Worm (Caenorhabditis elegans) whole organism, early embryonic: ENCODE results near the gene F01D5.1.

Experiments used
- B0310.2 ChIP-seq: sonication (generic microtip); optimal IDR thresholded peaks from 2 replicates; lab custom pipeline; 2016; ENCODE audit warnings: mild to moderate bottlenecking, missing genetic modification characterization, missing compliant biosample characterization
- F13C5.2 ChIP-seq: sonication (generic microtip); optimal IDR thresholded peaks from 2 replicates; lab custom pipeline; 2017; ENCODE audit warnings: mild to moderate bottlenecking, missing genetic modification characterization, inconsistent platforms, missing compliant biosample characterization
- aly-1 ChIP-seq: sonication (generic microtip); optimal IDR thresholded peaks from 2 replicates; lab custom pipeline; 2016; ENCODE audit warnings: missing genetic modification characterization, missing compliant biosample characterization
- ama-1 ChIP-seq: fragments of 150-350 bp; optimal IDR thresholded peaks from 2 replicates; lab custom pipeline; 2014
- ceh-13 ChIP-seq: fragments of 200-800 bp; sonication (Bioruptor generic); optimal IDR thresholded peaks from 2 replicates; lab custom pipeline; 2018; ENCODE audit warnings: mild to moderate bottlenecking, missing genetic modification characterization, missing compliant biosample characterization
- ceh-36 ChIP-seq: sonication (generic microtip); optimal IDR thresholded peaks from 2 replicates; lab custom pipeline; 2016; ENCODE audit warnings: missing genetic modification characterization, inconsistent platforms, missing compliant biosample characterization
- ets-7 ChIP-seq: sonication (generic microtip); optimal IDR thresholded peaks from 2 replicates; lab custom pipeline; 2016; ENCODE audit warnings: missing genotype, missing genetic modification characterization, missing compliant biosample characterization
- flt-1 ChIP-seq: fragments of 200-800 bp; sonication (Bioruptor generic); IDR thresholded peaks from 2 replicates; pipeline ENCODE4 v1.3.6; 2022; ENCODE audit warnings: missing genetic modification characterization, missing compliant biosample characterization
- hmbx-1 ChIP-seq: sonication (generic microtip); optimal IDR thresholded peaks from 2 replicates; lab custom pipeline; 2016; ENCODE audit warnings: mild to moderate bottlenecking, missing genetic modification characterization, missing compliant biosample characterization
- hmg-4 ChIP-seq: fragments of 200-800 bp; sonication (Bioruptor generic); optimal IDR thresholded peaks from 2 replicates; lab custom pipeline; 2018; ENCODE audit warnings: mild to moderate bottlenecking, missing genetic modification characterization, missing compliant biosample characterization
- hnd-1 ChIP-seq: sonication (generic microtip); optimal IDR thresholded peaks from 2 replicates; lab custom pipeline; 2016; ENCODE audit warnings: missing genetic modification characterization, missing compliant biosample characterization
- pes-1 ChIP-seq: fragments of 200-800 bp; sonication (Bioruptor generic); IDR thresholded peaks from 2 replicates; pipeline ENCODE4 v1.3.6; 2022; ENCODE audit warnings: missing genetic modification reagents, missing genetic modification characterization, missing compliant biosample characterization
- scrt-1 ChIP-seq: fragments of 200-800 bp; sonication (Bioruptor generic); IDR thresholded peaks from 2 replicates; pipeline ENCODE4 v1.3.6; 2022; ENCODE audit warnings: missing genetic modification characterization, missing compliant biosample characterization
- sea-1 ChIP-seq: fragments of 200-800 bp; sonication (Bioruptor generic); conservative IDR thresholded peaks from 2 replicates; pipeline ENCODE4 v1.3.6; 2022; ENCODE audit warnings: missing genetic modification characterization, missing compliant biosample characterization
- tbx-11 ChIP-seq: fragments of 200-800 bp; sonication (Bioruptor generic); IDR thresholded peaks from 2 replicates; pipeline ENCODE4 v1.3.6; 2022; ENCODE audit warnings: missing genetic modification characterization, missing compliant biosample characterization
- tbx-37 ChIP-seq: fragments of 200-800 bp; sonication (Bioruptor generic); conservative IDR thresholded peaks from 2 replicates; pipeline ENCODE4 v1.3.6; 2022; ENCODE audit warnings: missing genetic modification reagents, missing genetic modification characterization, missing compliant biosample characterization
- tra-4 ChIP-seq: sonication (generic microtip); optimal IDR thresholded peaks from 2 replicates; lab custom pipeline; 2017; ENCODE audit warnings: missing genetic modification characterization, missing compliant biosample characterization

The F01D5.1 gene

DNA sequence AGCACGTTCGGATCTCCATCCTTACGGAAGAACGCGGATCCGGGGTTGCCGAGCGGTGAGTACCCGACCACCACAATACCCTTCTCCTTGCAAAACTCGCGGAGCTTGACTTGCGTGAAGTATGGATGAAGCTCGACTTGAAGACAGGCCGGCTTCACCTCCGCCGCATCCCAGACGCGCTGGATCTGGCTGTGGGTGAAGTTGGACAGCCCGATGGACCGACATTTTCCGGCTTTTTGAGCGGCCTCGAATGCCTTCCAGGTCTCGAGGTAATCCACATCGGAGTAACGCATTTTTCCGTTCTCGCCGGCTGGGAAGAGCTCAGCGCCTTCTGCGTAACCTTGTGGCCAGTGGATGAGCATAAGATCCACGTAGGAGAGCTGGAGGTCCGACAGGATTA lies 25.2 kb downstream of the F01D5.1 start:
- TF ChIP-seq ama-1 (lab: Kevin White, UChicago) (no peak), tbx-11 (GFP tag; lab: Robert Waterston, UW) (no peak), aly-1 (no peak), hmbx-1 (tag; lab: Kevin White, UChicago) (no peak), ceh-36 (no peak), F13C5.2 (no peak), ceh-13 (no peak), pes-1 (no peak), sea-1 (GFP tag; lab: Robert Waterston, UW) (no peak), hmg-4 (GFP tag; lab: Kevin White, UChicago) (no peak), flt-1 (GFP tag; lab: Robert Waterston, UW) (no peak)

- no peak for TF ChIP-seq ceh-36
- TF ChIP-seq flt-1 (GFP tag; lab: Robert Waterston, UW): no peak
- no peak for TF ChIP-seq tra-4
- no peak for TF ChIP-seq hmg-4 (GFP tag; lab: Kevin White, UChicago)
- no peak for TF ChIP-seq aly-1
- no peak for TF ChIP-seq hmbx-1 (tag; lab: Kevin White, UChicago)
- TF ChIP-seq ama-1 (lab: Kevin White, UChicago): no peak
- no peak for TF ChIP-seq pes-1
- TF ChIP-seq scrt-1 (GFP tag; lab: Robert Waterston, UW): no peak
- TF ChIP-seq ceh-13: no peak
- TF ChIP-seq F13C5.2: no peak
- no peak for TF ChIP-seq B0310.2
- no peak for TF ChIP-seq sea-1 (GFP tag; lab: Robert Waterston, UW)
- TF ChIP-seq tbx-11 (GFP tag; lab: Robert Waterston, UW): no peak
- no peak for TF ChIP-seq tbx-37 (GFP tag; lab: Robert Waterston, UW)
- TF ChIP-seq hnd-1 (tag; lab: Kevin White, UChicago): no peak
- no peak for TF ChIP-seq ets-7 (tag; lab: Kevin White, UChicago)
Measured at ce11 chrII:13968979-13969378, 28.4 kb downstream of the F01D5.1 start, which contains the start of gene sre-43. Gene sre-43 (minus strand): TSS chrII:13969079.

ce11 chrII:13966242-13966641 lies 31.1 kb downstream of the F01D5.1 start, which contains the start of gene W07G1.7:
Gene W07G1.7 (minus strand): TSS chrII:13966342.
- TF ChIP-seq scrt-1 (GFP tag; lab: Robert Waterston, UW): no peak
- no peak for TF ChIP-seq tbx-37 (GFP tag; lab: Robert Waterston, UW)

DNA sequence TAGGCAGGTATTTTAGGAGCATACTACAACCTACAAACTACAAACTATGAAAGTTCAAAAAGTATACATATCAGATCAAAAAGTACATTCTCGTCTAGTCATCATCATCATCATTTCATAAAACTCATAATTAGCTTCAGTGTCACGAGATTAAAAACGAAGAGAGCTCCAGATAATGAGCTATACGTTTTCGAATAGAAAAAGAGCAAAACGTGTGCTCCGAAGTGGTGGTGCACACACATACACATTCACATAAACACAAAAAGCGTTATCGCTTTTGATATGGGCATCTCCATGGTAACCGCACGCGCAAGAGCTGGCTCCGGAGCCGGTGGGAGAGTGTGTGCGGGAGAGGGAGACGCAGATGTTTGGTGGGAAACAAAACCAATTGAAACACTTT lies 33.1 kb downstream of the F01D5.1 start:
- TF ChIP-seq hmg-4 (GFP tag; lab: Kevin White, UChicago): no peak
- no peak for TF ChIP-seq B0310.2
- TF ChIP-seq aly-1: no peak
- TF ChIP-seq hmbx-1 (tag; lab: Kevin White, UChicago): no peak
- TF ChIP-seq ceh-36: no peak
- TF ChIP-seq tbx-11 (GFP tag; lab: Robert Waterston, UW): no peak
- TF ChIP-seq ama-1 (lab: Kevin White, UChicago): no peak
- no peak for TF ChIP-seq flt-1 (GFP tag; lab: Robert Waterston, UW)
- TF ChIP-seq F13C5.2: no peak

- no peak for TF ChIP-seq ets-7 (tag; lab: Kevin White, UChicago)
- no peak for TF ChIP-seq ama-1 (lab: Kevin White, UChicago)
- TF ChIP-seq hnd-1 (tag; lab: Kevin White, UChicago): no peak
- TF ChIP-seq pes-1: no peak
- no peak for TF ChIP-seq hmbx-1 (tag; lab: Kevin White, UChicago)
- TF ChIP-seq B0310.2: no peak
- TF ChIP-seq tbx-37 (GFP tag; lab: Robert Waterston, UW): no peak
- TF ChIP-seq hmg-4 (GFP tag; lab: Kevin White, UChicago): no peak
- TF ChIP-seq F13C5.2: no peak
- TF ChIP-seq ceh-13: no peak
- no peak for TF ChIP-seq sea-1 (GFP tag; lab: Robert Waterston, UW)
- TF ChIP-seq scrt-1 (GFP tag; lab: Robert Waterston, UW): no peak
- TF ChIP-seq ceh-36: no peak
Measured at ce11 chrII:13962319-13962718, 35.1 kb downstream of the F01D5.1 start, which contains the start of gene rpi-1. Gene rpi-1 (minus strand): TSS chrII:13962419.

ce11 chrII:13961567-13961966 lies 35.8 kb downstream of the F01D5.1 start:
- TF ChIP-seq hmg-4 (GFP tag; lab: Kevin White, UChicago) (no peak), ceh-36 (no peak), F13C5.2 (no peak), tra-4 (no peak), hmbx-1 (tag; lab: Kevin White, UChicago) (no peak), ceh-13 (no peak), ets-7 (tag; lab: Kevin White, UChicago) (no peak), ama-1 (lab: Kevin White, UChicago) (no peak), scrt-1 (GFP tag; lab: Robert Waterston, UW) (no peak), tbx-11 (GFP tag; lab: Robert Waterston, UW) (no peak), hnd-1 (tag; lab: Kevin White, UChicago) (no peak), pes-1 (no peak), flt-1 (GFP tag; lab: Robert Waterston, UW) (no peak), B0310.2 (no peak)

- no peak for TF ChIP-seq scrt-1 (GFP tag; lab: Robert Waterston, UW)
- no peak for TF ChIP-seq aly-1
- TF ChIP-seq ets-7 (tag; lab: Kevin White, UChicago): no peak
- TF ChIP-seq hnd-1 (tag; lab: Kevin White, UChicago): no peak
- no peak for TF ChIP-seq hmbx-1 (tag; lab: Kevin White, UChicago)
- TF ChIP-seq F13C5.2: no peak
- no peak for TF ChIP-seq ceh-36
- TF ChIP-seq tbx-37 (GFP tag; lab: Robert Waterston, UW): no peak
- TF ChIP-seq tra-4: no peak
- TF ChIP-seq tbx-11 (GFP tag; lab: Robert Waterston, UW): no peak
- no peak for TF ChIP-seq pes-1
Measured at ce11 chrII:13958359-13958758, 39.0 kb downstream of the F01D5.1 start.

ce11 chrII:13957437-13957836 lies 39.9 kb downstream of the F01D5.1 start, which contains the start of gene zip-3:
Gene zip-3 (minus strand): TSS chrII:13957457.
- TF ChIP-seq sea-1 (GFP tag; lab: Robert Waterston, UW): no peak
- no peak for TF ChIP-seq hnd-1 (tag; lab: Kevin White, UChicago)
- no peak for TF ChIP-seq pes-1
- TF ChIP-seq tbx-11 (GFP tag; lab: Robert Waterston, UW): no peak
- TF ChIP-seq tbx-37 (GFP tag; lab: Robert Waterston, UW): no peak
- no peak for TF ChIP-seq B0310.2
- TF ChIP-seq ceh-36: no peak
